Worm (Caenorhabditis elegans) whole organism, L4 larva: ENCODE measurements around the gene Y62E10A.24.

Experiments used
- F10B5.3 ChIP-seq: sonication (generic microtip); optimal IDR thresholded peaks from 2 replicates; lab custom pipeline; 2016; ENCODE audit warnings: mild to moderate bottlenecking, missing genetic modification characterization, missing compliant biosample characterization
- R02D3.7 ChIP-seq: fragments of 150-350 bp; sonication (generic microtip); optimal IDR thresholded peaks from 3 replicates; lab custom pipeline; 2014; ENCODE audit warnings: missing biosample characterization, missing genetic modification characterization
- T20F7.1 ChIP-seq: fragments of 200-800 bp; sonication (Bioruptor generic); optimal IDR thresholded peaks from 2 replicates; lab custom pipeline; 2018; ENCODE audit warnings: mild to moderate bottlenecking, missing genetic modification characterization, missing compliant biosample characterization
- T26A8.4 ChIP-seq: fragments of 200-800 bp; sonication (Bioruptor generic); IDR thresholded peaks from 2 replicates; pipeline ENCODE4 v1.3.6; 2022; ENCODE audit warnings: missing genetic modification characterization, missing compliant biosample characterization
- Y75B8A.6 ChIP-seq: fragments of 200-800 bp; sonication (Bioruptor generic); IDR thresholded peaks from 2 replicates; pipeline ENCODE4 v1.3.6; 2022; ENCODE audit warnings: missing genetic modification reagents, missing genetic modification characterization, missing compliant biosample characterization
- ZK337.2 ChIP-seq: fragments of 200-800 bp; sonication (Bioruptor generic); IDR thresholded peaks from 2 replicates; pipeline ENCODE4 v1.3.6; 2022; ENCODE audit warnings: missing genetic modification reagents, missing genetic modification characterization, missing compliant biosample characterization
- aha-1 ChIP-seq: fragments of 150-350 bp; peaks from one replicate; lab custom pipeline; 2014; ENCODE audit warnings: missing biosample characterization, missing genetic modification characterization
- ceh-20 ChIP-seq: fragments of 200-800 bp; sonication (Bioruptor generic); IDR thresholded peaks from 2 replicates; pipeline ENCODE4 v1.3.6; 2022; ENCODE audit warnings: missing genetic modification reagents, missing genetic modification characterization, missing compliant biosample characterization
- ceh-32 ChIP-seq: sonication (generic microtip); optimal IDR thresholded peaks from 2 replicates; lab custom pipeline; 2016; ENCODE audit warnings: mild to moderate bottlenecking, missing genetic modification characterization, missing compliant biosample characterization; ENCODE audit not compliant: poor library complexity
- ceh-44 ChIP-seq: fragments of 200-800 bp; sonication (Bioruptor generic); IDR thresholded peaks from 2 replicates; pipeline ENCODE4 v1.3.6; 2022; ENCODE audit warnings: missing genetic modification reagents, missing genetic modification characterization, missing compliant biosample characterization
- ceh-62 ChIP-seq: sonication (generic microtip); optimal IDR thresholded peaks from 2 replicates; lab custom pipeline; 2017; ENCODE audit warnings: missing biosample characterization, missing genetic modification characterization
- ceh-82 ChIP-seq: sonication (generic microtip); optimal IDR thresholded peaks from 2 replicates; lab custom pipeline; 2017; ENCODE audit warnings: missing biosample characterization, missing genetic modification characterization
- daf-16 ChIP-seq, 3 experiments: sonication (generic microtip); optimal IDR thresholded peaks; 2 replicates each; lab custom pipeline; 2016 to 2017; ENCODE audit warnings: missing genetic modification characterization in 3 of 3, missing genetic modification reagents in 3 of 3, mild to moderate bottlenecking in 2 of 3, missing compliant biosample characterization in 2 of 3, missing biosample characterization in 1 of 3, moderate library complexity in 1 of 3
- dmd-6 ChIP-seq: fragments of 200-800 bp; sonication (Bioruptor generic); IDR thresholded peaks from 2 replicates; pipeline ENCODE4 v1.3.6; 2022; ENCODE audit warnings: missing genetic modification reagents, missing genetic modification characterization, missing compliant biosample characterization
- dpl-1 ChIP-seq: fragments of 150-350 bp; optimal IDR thresholded peaks from 2 replicates; lab custom pipeline; 2014; ENCODE audit warnings: missing biosample characterization, missing genetic modification reagents, missing genetic modification characterization
- dve-1 ChIP-seq: sonication (generic microtip); optimal IDR thresholded peaks from 2 replicates; lab custom pipeline; 2017; ENCODE audit warnings: antibody characterized with exemption, mild to moderate bottlenecking, missing genetic modification characterization, missing compliant biosample characterization; ENCODE audit not compliant: insufficient read depth
- hif-1 ChIP-seq, 2 experiments: sonication (generic microtip); optimal IDR thresholded peaks; 2 replicates each; lab custom pipeline; 2016 to 2017; ENCODE audit warnings: missing compliant biosample characterization in 2 of 2, missing genetic modification characterization in 2 of 2, missing genetic modification reagents in 2 of 2, missing genotype in 2 of 2, mild to moderate bottlenecking in 1 of 2
- hlh-11 ChIP-seq: fragments of 200-800 bp; sonication (Bioruptor generic); optimal IDR thresholded peaks from 2 replicates; lab custom pipeline; 2018; ENCODE audit warnings: mild to moderate bottlenecking, missing genetic modification characterization, missing compliant biosample characterization
- hlh-30 ChIP-seq: sonication (generic microtip); optimal IDR thresholded peaks from 2 replicates; lab custom pipeline; 2017; ENCODE audit warnings: antibody characterized with exemption, mild to moderate bottlenecking, missing genetic modification characterization, missing compliant biosample characterization; ENCODE audit not compliant: insufficient read depth
- lim-7 ChIP-seq: fragments of 200-800 bp; sonication (Bioruptor generic); IDR thresholded peaks from 2 replicates; pipeline ENCODE4 v1.3.6; 2022; ENCODE audit warnings: missing genetic modification characterization, missing compliant biosample characterization
- lin-1 ChIP-seq: fragments of 200-800 bp; sonication (Bioruptor generic); IDR thresholded peaks from 2 replicates; pipeline ENCODE4 v1.3.6; 2022; ENCODE audit warnings: missing genetic modification reagents, missing genetic modification characterization, missing compliant biosample characterization
- lir-3 ChIP-seq: sonication (generic microtip); optimal IDR thresholded peaks from 2 replicates; lab custom pipeline; 2016; ENCODE audit warnings: mild to moderate bottlenecking, missing genetic modification characterization, missing compliant biosample characterization
- lsy-2 ChIP-seq, 2 experiments: fragments of 150-350 bp in 1 of 2; sonication (generic microtip) in 1 of 2; optimal IDR thresholded peaks; 2 replicates each; lab custom pipeline; 2014 to 2017; ENCODE audit warnings: missing biosample characterization in 2 of 2, missing genetic modification characterization in 2 of 2
- madf-9 ChIP-seq: fragments of 200-800 bp; sonication (Bioruptor generic); conservative IDR thresholded peaks from 2 replicates; pipeline ENCODE4 v1.3.6; 2022; ENCODE audit warnings: missing genetic modification reagents, missing genetic modification characterization, missing compliant biosample characterization
- mep-1 ChIP-seq: fragments of 150-350 bp; sonication (generic microtip); optimal IDR thresholded peaks from 3 replicates; lab custom pipeline; 2014; ENCODE audit warnings: missing biosample characterization, missing genetic modification characterization
- nhr-11 ChIP-seq: fragments of 150-350 bp; optimal IDR thresholded peaks from 2 replicates; lab custom pipeline; 2014; ENCODE audit warnings: missing biosample characterization, missing genetic modification characterization
- nhr-28 ChIP-seq: fragments of 150-350 bp; optimal IDR thresholded peaks from 2 replicates; lab custom pipeline; 2014; ENCODE audit warnings: missing biosample characterization, missing genetic modification characterization
- nhr-48 ChIP-seq: sonication (generic microtip); optimal IDR thresholded peaks from 2 replicates; lab custom pipeline; 2016; ENCODE audit warnings: mild to moderate bottlenecking, missing genetic modification characterization, missing compliant biosample characterization
- nhr-77 ChIP-seq: fragments of 150-350 bp; optimal IDR thresholded peaks from 2 replicates; lab custom pipeline; 2014; ENCODE audit warnings: missing biosample characterization, missing genetic modification characterization
- php-3 ChIP-seq: fragments of 200-800 bp; sonication (Bioruptor generic); IDR thresholded peaks from 2 replicates; pipeline ENCODE4 v1.3.6; 2022; ENCODE audit warnings: missing genetic modification reagents, missing genetic modification characterization, missing compliant biosample characterization
- pqm-1 ChIP-seq: sonication (generic microtip); optimal IDR thresholded peaks from 2 replicates; lab custom pipeline; 2017; ENCODE audit warnings: missing biosample characterization, missing genetic modification characterization
- snpc-4 ChIP-seq: fragments of 150-350 bp; optimal IDR thresholded peaks from 2 replicates; lab custom pipeline; 2014; ENCODE audit warnings: missing biosample characterization, missing genetic modification characterization
- spr-1 ChIP-seq: sonication (generic microtip); optimal IDR thresholded peaks from 2 replicates; lab custom pipeline; 2016; ENCODE audit warnings: mild to moderate bottlenecking, missing genetic modification characterization, missing compliant biosample characterization
- tag-97 ChIP-seq: fragments of 200-800 bp; sonication (Bioruptor generic); IDR thresholded peaks from 2 replicates; pipeline ENCODE4 v1.3.6; 2022; ENCODE audit warnings: missing genetic modification characterization, missing compliant biosample characterization
- tra-1 ChIP-seq: fragments of 200-800 bp; sonication (Bioruptor generic); IDR thresholded peaks from 2 replicates; pipeline ENCODE4 v1.3.6; 2022; ENCODE audit warnings: missing genetic modification reagents, missing genetic modification characterization, missing compliant biosample characterization
- unc-62 ChIP-seq, 3 experiments: fragments of 150-350 bp in 1 of 3; sonication (generic microtip); optimal IDR thresholded peaks in 2 of 3; peaks in 1 of 3; 1 replicate in 1 of 3; 2 replicates in 2 of 3; lab custom pipeline; 2014 to 2017; ENCODE audit warnings: missing biosample characterization in 3 of 3, missing genetic modification characterization in 3 of 3, missing genetic modification reagents in 3 of 3, missing genotype in 1 of 3
- zip-11 ChIP-seq: fragments of 200-800 bp; sonication (Bioruptor generic); IDR thresholded peaks from 2 replicates; pipeline ENCODE4 v1.3.6; 2022; ENCODE audit warnings: missing genetic modification characterization, missing compliant biosample characterization

Y62E10A.24 gene

DNA sequence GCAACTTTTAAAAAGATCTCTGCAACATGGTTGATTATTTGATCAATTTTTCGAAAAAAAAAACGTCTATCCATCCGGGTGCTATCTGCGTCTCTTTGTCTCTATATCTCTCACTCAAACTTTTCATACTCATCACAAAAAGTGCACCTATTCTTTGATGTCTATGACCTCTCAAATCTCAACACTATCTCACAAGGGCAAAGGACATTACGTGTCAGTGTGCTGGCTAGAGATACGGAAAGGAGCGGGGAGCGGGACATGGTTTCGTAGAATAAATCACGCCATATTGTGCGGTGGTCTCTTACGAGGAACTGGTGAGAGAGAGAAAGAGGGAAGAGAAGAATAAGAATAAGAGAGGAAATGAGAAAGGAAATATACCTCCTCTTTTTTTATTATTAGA lies 48.1 kb upstream of the Y62E10A.24 start (continued):
- peak; percentile 87 for TF ChIP-seq lin-1
- peak; percentile 36 for TF ChIP-seq dpl-1 (GFP tag; lab: Kevin White, UChicago)
- TF ChIP-seq hif-1 (tag; optimal IDR thresholded peaks at IDR 0.05; lab: Kevin White, UChicago) = peak in 1 of 2 experiments; percentile 62
- TF ChIP-seq lsy-2 (tag; optimal IDR thresholded peaks at IDR 0.05; lab: Kevin White, UChicago) = peak; percentile 64 to 84
- TF ChIP-seq ZK337.2 (GFP tag; lab: Robert Waterston, UW) = no peak
- no peak for TF ChIP-seq F10B5.3 (tag; lab: Kevin White, UChicago)
- no peak for TF ChIP-seq spr-1
- peak; percentile 90 for TF ChIP-seq mep-1 (tag; lab: Kevin White, UChicago)
- no peak for TF ChIP-seq snpc-4 (tag; lab: Kevin White, UChicago)
- no peak for TF ChIP-seq lir-3 (tag; lab: Kevin White, UChicago)
- TF ChIP-seq nhr-48 (tag; lab: Kevin White, UChicago) = peak; percentile 92
- TF ChIP-seq ceh-32 (tag; lab: Kevin White, UChicago) = no peak
- no peak for TF ChIP-seq zip-11 (GFP tag; lab: Robert Waterston, UW)
- TF ChIP-seq T26A8.4 (GFP tag; lab: Robert Waterston, UW) = peak; percentile 46
- peak; percentile 47; the same call in 1 of the 2 replicates for TF ChIP-seq php-3 (GFP tag; lab: Robert Waterston, UW)

DNA sequence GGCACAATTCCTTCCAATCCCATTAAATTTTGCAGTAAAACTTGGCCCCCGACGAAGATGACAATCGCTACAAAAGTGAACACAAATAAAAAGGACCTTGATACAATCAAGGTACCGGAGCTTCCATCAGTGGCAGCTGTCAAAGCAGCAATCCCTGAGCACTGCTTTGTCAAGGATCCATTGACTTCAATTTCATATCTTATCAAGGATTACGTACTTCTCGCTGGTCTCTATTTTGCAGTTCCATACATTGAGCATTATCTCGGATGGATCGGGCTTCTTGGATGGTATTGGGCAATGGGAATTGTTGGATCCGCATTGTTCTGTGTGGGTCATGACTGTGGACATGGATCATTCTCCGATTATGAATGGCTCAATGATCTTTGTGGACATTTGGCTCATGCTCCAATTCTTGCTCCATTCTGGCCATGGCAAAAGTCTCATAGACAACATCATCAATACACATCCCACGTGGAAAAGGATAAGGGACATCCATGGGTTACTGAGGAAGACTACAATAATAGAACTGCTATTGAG lies 46.6 kb upstream of the Y62E10A.24 start, which contains the start of gene fat-2:
fat-2 (plus strand) TSS at position 51 of the 537 bp plus-strand sequence.
- TF ChIP-seq lir-3 (tag; lab: Kevin White, UChicago) (no peak), nhr-48 (tag; lab: Kevin White, UChicago) (no peak), ceh-62 (tag; lab: Kevin White, UChicago) (no peak), unc-62 (GFP tag; optimal IDR thresholded peaks at IDR 0.05 in 1 of 2; lab: Kevin White, UChicago) (peak in 1 of 2 experiments; percentile 92), unc-62 (tag; optimal IDR thresholded peaks at IDR 0.05; lab: Kevin White, UChicago) (no peak), hlh-30 (tag; lab: Kevin White, UChicago) (no peak), lim-7 (GFP tag; lab: Robert Waterston, UW) (0 out of 2 replicates have a peak, but pooled peaks have one; percentile 2), T26A8.4 (GFP tag; lab: Robert Waterston, UW) (no peak)

DNA sequence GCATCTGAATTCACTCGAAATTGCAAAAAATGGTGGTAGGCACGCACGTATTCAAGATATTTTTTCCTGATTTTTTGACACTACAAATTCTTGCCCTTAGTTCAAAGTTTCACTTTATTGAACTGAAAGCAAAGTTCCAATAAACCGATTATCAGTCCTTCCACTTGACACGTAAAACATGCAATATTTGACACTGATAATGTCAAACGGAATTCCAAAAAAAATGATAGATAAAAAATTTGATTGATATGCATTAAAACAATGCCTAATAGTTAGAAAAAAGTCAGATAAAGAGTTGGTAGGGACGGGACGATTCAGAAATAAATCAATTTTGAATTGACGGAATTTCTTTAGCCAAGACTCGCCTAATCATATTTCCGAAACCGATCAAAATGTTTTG lies 43.4 kb upstream of the Y62E10A.24 start:
- TF ChIP-seq T20F7.1 (GFP tag; lab: Kevin White, UChicago) (peak; percentile 35), tag-97 (GFP tag; lab: Robert Waterston, UW) (no peak), dve-1 (peak; percentile 94), R02D3.7 (tag; lab: Kevin White, UChicago) (no peak), hlh-11 (tag; lab: Kevin White, UChicago) (peak; percentile 61), nhr-11 (tag; lab: Kevin White, UChicago) (no peak), hif-1 (tag; optimal IDR thresholded peaks at IDR 0.05; lab: Kevin White, UChicago) (no peak), dmd-6 (GFP tag; lab: Robert Waterston, UW) (peak; percentile 97), madf-9 (GFP tag; lab: Robert Waterston, UW) (no peak), nhr-77 (tag; lab: Kevin White, UChicago) (peak; percentile 91), unc-62 (GFP tag; optimal IDR thresholded peaks at IDR 0.05 in 1 of 2; lab: Kevin White, UChicago) (peak in 1 of 2 experiments; percentile 56), unc-62 (tag; optimal IDR thresholded peaks at IDR 0.05; lab: Kevin White, UChicago) (no peak), nhr-28 (tag; lab: Kevin White, UChicago) (peak; percentile 89), Y75B8A.6 (no peak), ceh-82 (tag; lab: Kevin White, UChicago) (no peak), ZK337.2 (GFP tag; lab: Robert Waterston, UW) (no peak), tra-1 (GFP tag; lab: Robert Waterston, UW) (peak; percentile 72; the same call in 1 of the 2 replicates), php-3 (GFP tag; lab: Robert Waterston, UW) (peak; percentile 83), pqm-1 (tag; lab: Kevin White, UChicago) (peak; percentile 96), aha-1 (tag; lab: Kevin White, UChicago) (peak; percentile 24), ceh-44 (GFP tag; lab: Robert Waterston, UW) (no peak), ceh-20 (peak; percentile 70), lsy-2 (tag; optimal IDR thresholded peaks at IDR 0.05; lab: Kevin White, UChicago) (peak in 1 of 2 experiments; percentile 39), lin-1 (peak; percentile 60; the same call in 1 of the 2 replicates), nhr-48 (tag; lab: Kevin White, UChicago) (peak; percentile 67), hlh-30 (tag; lab: Kevin White, UChicago) (peak; percentile 26), daf-16 (GFP tag; optimal IDR thresholded peaks at IDR 0.05; lab: Kevin White, UChicago) (no peak), daf-16 (tag; optimal IDR thresholded peaks at IDR 0.05; lab: Kevin White, UChicago) (peak; percentile 72)
